Fruit fly (Drosophila melanogaster) whole organism, prepupa: ENCODE results near the gene CG42305.

Source experiments
- Blimp-1 ChIP-seq: fragments of 200-800 bp; sonication (Bioruptor generic); optimal IDR thresholded peaks from 3 replicates; lab custom pipeline; 2017; ENCODE audit warnings: missing biosample characterization, missing genetic modification characterization, mild to moderate bottlenecking, moderate library complexity, missing genetic modification reagents
- CG10631 ChIP-seq: fragments of 200-800 bp; sonication (Bioruptor generic); optimal IDR thresholded peaks from 2 replicates; lab custom pipeline; 2016; ENCODE audit warnings: missing biosample characterization, missing genetic modification characterization
- CG31627 ChIP-seq: fragments of 200-800 bp; sonication (Bioruptor generic); optimal IDR thresholded peaks from 3 replicates; lab custom pipeline; 2016; ENCODE audit warnings: missing biosample characterization, missing genetic modification characterization
- Met ChIP-seq: fragments of 200-800 bp; sonication (Bioruptor generic); optimal IDR thresholded peaks from 3 replicates; lab custom pipeline; 2016; ENCODE audit warnings: missing biosample characterization, missing genetic modification characterization
- salr ChIP-seq, 2 experiments: fragments of 200-800 bp; sonication (Bioruptor generic); optimal IDR thresholded peaks; 3 replicates each; lab custom pipeline; 2016 to 2018; ENCODE audit warnings: missing biosample characterization in 2 of 2, missing genetic modification characterization in 2 of 2, mild to moderate bottlenecking in 1 of 2

- TF ChIP-seq Met (GFP tag; lab: Kevin White, UChicago): no peak
- peak; percentile 54 to 62 for TF ChIP-seq salr (GFP tag; optimal IDR thresholded peaks at IDR 0.05; lab: Kevin White, UChicago)
- TF ChIP-seq CG10631 (GFP tag; lab: Kevin White, UChicago): peak; percentile 62
- peak; percentile 85 for TF ChIP-seq CG31627 (GFP tag; lab: Kevin White, UChicago)
- peak; percentile 19 for TF ChIP-seq Blimp-1 (GFP tag; lab: Kevin White, UChicago)
Measured at dm6 chr2L:18839143-18839872, 26.9 kb downstream of the CG42305 start, which contains the start of gene CG10600.
